Worm (Caenorhabditis elegans) whole organism, L3 larva: ENCODE results near the gene F11D11.4.

Source experiments
- R02D3.7 ChIP-seq: fragments of 150-350 bp; optimal IDR thresholded peaks from 2 replicates; lab custom pipeline; 2014; ENCODE audit warnings: missing biosample characterization, missing genetic modification characterization
- ZK546.5 ChIP-seq: sonication (generic microtip); optimal IDR thresholded peaks from 2 replicates; lab custom pipeline; 2017; ENCODE audit warnings: missing biosample characterization, missing genetic modification characterization
- aly-2 ChIP-seq: fragments of 150-350 bp; optimal IDR thresholded peaks from 2 replicates; lab custom pipeline; 2014; ENCODE audit warnings: missing biosample characterization, missing genetic modification characterization
- ceh-16 ChIP-seq: sonication (generic microtip); optimal IDR thresholded peaks from 2 replicates; lab custom pipeline; 2017; ENCODE audit warnings: missing biosample characterization, missing genetic modification characterization
- ceh-9 ChIP-seq: sonication (generic microtip); optimal IDR thresholded peaks from 2 replicates; lab custom pipeline; 2018; ENCODE audit warnings: missing biosample characterization, missing genetic modification characterization
- daf-12 ChIP-seq: fragments of 150-350 bp; optimal IDR thresholded peaks from 2 replicates; lab custom pipeline; 2014; ENCODE audit warnings: missing biosample characterization, missing genetic modification reagents, missing genetic modification characterization
- egl-27 ChIP-seq: sonication (generic microtip); optimal IDR thresholded peaks from 4 replicates; lab custom pipeline; 2017; ENCODE audit warnings: missing biosample characterization, missing genetic modification reagents, missing genetic modification characterization
- elt-1 ChIP-seq: fragments of 150-350 bp; optimal IDR thresholded peaks from 2 replicates; lab custom pipeline; 2014; ENCODE audit warnings: missing biosample characterization, missing genetic modification characterization
- elt-2 ChIP-seq: sonication (generic microtip); optimal IDR thresholded peaks from 2 replicates; lab custom pipeline; 2016; ENCODE audit warnings: missing genetic modification reagents, mild to moderate bottlenecking, missing genetic modification characterization, missing compliant biosample characterization
- elt-3 ChIP-seq, 3 experiments: fragments of 150-350 bp in 1 of 3; sonication (generic microtip) in 2 of 3; optimal IDR thresholded peaks; 2 replicates in 2 of 3; 4 replicates in 1 of 3; lab custom pipeline; 2014 to 2017; ENCODE audit warnings: missing biosample characterization in 3 of 3, missing genetic modification characterization in 3 of 3
- eor-1 ChIP-seq, 2 experiments: fragments of 150-350 bp; optimal IDR thresholded peaks; 2 replicates each; lab custom pipeline; 2014 to 2018; ENCODE audit warnings: missing biosample characterization in 2 of 2, missing genetic modification characterization in 2 of 2
- fkh-2 ChIP-seq: fragments of 150-350 bp; optimal IDR thresholded peaks from 2 replicates; lab custom pipeline; 2014; ENCODE audit warnings: missing biosample characterization, missing genetic modification reagents, missing genetic modification characterization
- fos-1 ChIP-seq: fragments of 150-350 bp; optimal IDR thresholded peaks from 2 replicates; lab custom pipeline; 2014; ENCODE audit warnings: missing biosample characterization, missing genetic modification characterization
- hmg-11 ChIP-seq: sonication (generic microtip); optimal IDR thresholded peaks from 2 replicates; lab custom pipeline; 2016; ENCODE audit warnings: missing genetic modification characterization, missing compliant biosample characterization
- lin-15B ChIP-seq: fragments of 150-350 bp; optimal IDR thresholded peaks from 2 replicates; lab custom pipeline; 2014; ENCODE audit warnings: missing biosample characterization, missing genetic modification characterization
- lin-39 ChIP-seq: fragments of 150-350 bp; optimal IDR thresholded peaks from 2 replicates; lab custom pipeline; 2018; ENCODE audit warnings: missing biosample characterization, missing genetic modification reagents, missing genetic modification characterization
- lsy-12 ChIP-seq: sonication (generic microtip); optimal IDR thresholded peaks from 2 replicates; lab custom pipeline; 2016; ENCODE audit warnings: mild to moderate bottlenecking, missing genetic modification characterization, missing compliant biosample characterization
- mdl-1 ChIP-seq: fragments of 150-350 bp; optimal IDR thresholded peaks from 2 replicates; lab custom pipeline; 2014; ENCODE audit warnings: missing biosample characterization, missing genetic modification characterization
- mml-1 ChIP-seq: fragments of 150-350 bp; sonication (generic microtip); optimal IDR thresholded peaks from 3 replicates; lab custom pipeline; 2014; ENCODE audit warnings: missing biosample characterization, missing genetic modification characterization
- nfya-1 ChIP-seq: sonication (generic microtip); optimal IDR thresholded peaks from 2 replicates; lab custom pipeline; 2017; ENCODE audit warnings: missing genetic modification characterization, mild to moderate bottlenecking, missing compliant biosample characterization, antibody characterized with exemption, moderate library complexity; ENCODE audit not compliant: insufficient read depth
- nhr-12 ChIP-seq: fragments of 150-350 bp; optimal IDR thresholded peaks from 2 replicates; lab custom pipeline; 2014; ENCODE audit warnings: missing biosample characterization, missing genetic modification characterization
- nhr-23 ChIP-seq: fragments of 150-350 bp; optimal IDR thresholded peaks from 2 replicates; lab custom pipeline; 2014; ENCODE audit warnings: missing biosample characterization, missing genetic modification reagents, missing genetic modification characterization
- nhr-237 ChIP-seq: fragments of 150-350 bp; optimal IDR thresholded peaks from 2 replicates; lab custom pipeline; 2014; ENCODE audit warnings: missing biosample characterization, missing genetic modification characterization
- nhr-76 ChIP-seq: fragments of 150-350 bp; sonication (generic microtip); optimal IDR thresholded peaks from 5 replicates; lab custom pipeline; 2014; ENCODE audit warnings: missing biosample characterization, missing genetic modification characterization
- pha-4 ChIP-seq: fragments of 150-350 bp; optimal IDR thresholded peaks from 2 replicates; lab custom pipeline; 2014; ENCODE audit warnings: missing biosample characterization, missing genetic modification reagents, missing genetic modification characterization
- skn-1 ChIP-seq: fragments of 150-350 bp; optimal IDR thresholded peaks from 2 replicates; lab custom pipeline; 2014; ENCODE audit warnings: missing biosample characterization, missing genetic modification characterization
- snpc-4 ChIP-seq: fragments of 150-350 bp; optimal IDR thresholded peaks from 2 replicates; lab custom pipeline; 2014; ENCODE audit warnings: missing biosample characterization, missing genetic modification characterization
- tbx-2 ChIP-seq: sonication (generic microtip); optimal IDR thresholded peaks from 2 replicates; lab custom pipeline; 2016; ENCODE audit warnings: mild to moderate bottlenecking, missing genetic modification characterization, missing compliant biosample characterization
- unc-39 ChIP-seq: sonication (generic microtip); optimal IDR thresholded peaks from 4 replicates; lab custom pipeline; 2017; ENCODE audit warnings: missing biosample characterization, missing genetic modification characterization
- ztf-11 ChIP-seq: fragments of 150-350 bp; optimal IDR thresholded peaks from 2 replicates; lab custom pipeline; 2014; ENCODE audit warnings: missing biosample characterization, missing genetic modification characterization
- ztf-4 ChIP-seq: fragments of 150-350 bp; optimal IDR thresholded peaks from 2 replicates; lab custom pipeline; 2014; ENCODE audit warnings: missing biosample characterization, missing genetic modification characterization

Gene F11D11.4

ce11 chrV:18761078-18761477 is at the start of gene F11D11.4:
Gene F11D11.4 (plus strand): TSS chrV:18761378.
- no peak for TF ChIP-seq nhr-76 (tag; lab: Kevin White, UChicago)
- TF ChIP-seq ZK546.5, result no peak
- TF ChIP-seq egl-27 (tag; lab: Kevin White, UChicago), result no peak
- TF ChIP-seq eor-1 (tag; optimal IDR thresholded peaks at IDR 0.05; lab: Kevin White, UChicago), result no peak
- no peak for TF ChIP-seq daf-12 (tag; lab: Kevin White, UChicago)
- TF ChIP-seq snpc-4 (tag; lab: Kevin White, UChicago), result no peak
- no peak for TF ChIP-seq skn-1 (tag; lab: Kevin White, UChicago)
- no peak for TF ChIP-seq nhr-23
- no peak for TF ChIP-seq mml-1 (tag; lab: Kevin White, UChicago)
- no peak for TF ChIP-seq elt-1 (tag; lab: Kevin White, UChicago)
- TF ChIP-seq lin-15B, result no peak
- TF ChIP-seq ztf-11 (tag; lab: Kevin White, UChicago), result no peak
- no peak for TF ChIP-seq lsy-12
- no peak for TF ChIP-seq nhr-237 (tag; lab: Kevin White, UChicago)
- TF ChIP-seq unc-39 (tag; lab: Kevin White, UChicago), result no peak
- no peak for TF ChIP-seq tbx-2 (tag; lab: Kevin White, UChicago)
- TF ChIP-seq ceh-9 (tag; lab: Kevin White, UChicago), result no peak
- no peak for TF ChIP-seq aly-2 (tag; lab: Kevin White, UChicago)
- TF ChIP-seq mdl-1 (tag; lab: Kevin White, UChicago), result no peak
- no peak for TF ChIP-seq ceh-16 (tag; lab: Kevin White, UChicago)

DNA sequence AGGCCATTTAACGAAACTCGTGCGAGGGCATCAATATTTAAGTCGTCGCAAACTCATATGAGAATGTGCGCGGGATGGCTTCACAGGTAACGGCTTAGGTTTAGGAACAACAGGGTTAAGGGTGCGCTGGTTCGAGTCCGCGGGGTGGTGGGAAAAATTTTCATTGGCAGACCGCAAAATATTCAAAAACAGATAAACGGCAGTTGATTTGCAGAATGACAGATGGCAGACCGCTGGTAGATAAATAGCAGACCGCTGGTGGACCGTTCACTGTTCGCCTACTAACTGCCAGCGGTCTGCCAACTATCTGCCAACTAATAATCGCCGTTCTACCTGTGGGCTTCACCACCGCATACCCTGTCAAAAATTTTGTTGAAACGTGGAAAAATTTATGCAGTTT is 49.1 kb upstream of the F11D11.4 start:
- no peak for TF ChIP-seq elt-3 (tag; optimal IDR thresholded peaks at IDR 0.05; lab: Kevin White, UChicago)
- peak; percentile 10 for TF ChIP-seq fkh-2 (tag; lab: Kevin White, UChicago)
- no peak for TF ChIP-seq tbx-2 (tag; lab: Kevin White, UChicago)

ce11 chrV:18719412-18719811 is 41.8 kb upstream of the F11D11.4 start:
- TF ChIP-seq lin-15B (no peak), nfya-1 (tag; lab: Kevin White, UChicago) (no peak), ztf-11 (tag; lab: Kevin White, UChicago) (no peak), unc-39 (tag; lab: Kevin White, UChicago) (no peak), R02D3.7 (no peak), mml-1 (tag; lab: Kevin White, UChicago) (no peak), elt-3 (tag; optimal IDR thresholded peaks at IDR 0.05; lab: Kevin White, UChicago) (no peak), lin-39 (no peak), nhr-76 (tag; lab: Kevin White, UChicago) (no peak), hmg-11 (tag; lab: Kevin White, UChicago) (no peak)

DNA sequence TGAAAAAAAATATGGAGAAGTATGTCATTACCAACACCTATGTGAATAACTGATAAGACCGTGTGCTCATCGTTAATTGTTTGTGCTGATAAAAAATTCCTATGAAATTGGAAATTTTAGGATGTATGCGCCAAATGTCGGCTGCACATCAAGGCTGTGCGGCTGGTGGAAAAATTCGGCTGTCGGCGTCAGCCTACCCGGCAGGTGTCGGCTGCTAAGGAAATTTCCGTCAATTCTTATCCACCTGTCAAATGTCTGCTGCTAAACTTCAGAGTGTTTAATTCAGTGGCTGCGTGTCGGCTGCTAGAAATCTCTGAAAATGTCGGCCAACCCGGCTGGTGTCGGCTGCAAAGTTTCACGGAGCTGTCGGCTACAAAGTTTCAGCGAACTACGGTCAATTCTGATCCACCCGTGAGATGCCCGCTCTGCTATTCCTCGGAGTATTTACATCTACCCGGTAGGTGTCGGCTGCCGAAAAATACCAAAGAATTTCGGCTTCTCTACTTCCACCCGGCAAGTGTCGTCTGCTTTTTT is 41.2 kb upstream of the F11D11.4 start, which contains the start of gene Y17D7C.2:
Gene Y17D7C.2, minus strand, starts transcription at position 32 of the 534 bp plus-strand sequence.
- TF ChIP-seq fos-1 (tag; lab: Kevin White, UChicago) (no peak), ztf-4 (no peak), skn-1 (tag; lab: Kevin White, UChicago) (no peak), nhr-76 (tag; lab: Kevin White, UChicago) (no peak), pha-4 (tag; lab: Kevin White, UChicago) (peak; percentile 4), nhr-12 (no peak), nfya-1 (tag; lab: Kevin White, UChicago) (no peak), elt-2 (tag; lab: Kevin White, UChicago) (peak; percentile 72)

ce11 chrV:18721873-18722272 is 39.3 kb upstream of the F11D11.4 start:
- no peak for TF ChIP-seq elt-1 (tag; lab: Kevin White, UChicago)
